Fruit fly (Drosophila melanogaster) whole organism, embryonic: ENCODE measurements around the gene Mf.
A peak's percentile ranks its signal among the peaks of the same experiment; 100 is the strongest.

ENCODE experiments used
- B-H1 ChIP-seq: fragments of 200-800 bp; sonication (Bioruptor generic); IDR thresholded peaks from 3 replicates; pipeline ENCODE4 v1.3.6; 2022; ENCODE audit warnings: missing biosample characterization, missing genetic modification characterization
- BEAF-32 ChIP-seq: fragments of 200-800 bp; sonication (Bioruptor generic); optimal IDR thresholded peaks from 3 replicates; lab custom pipeline; 2017; ENCODE audit warnings: missing biosample characterization, missing genetic modification characterization, mild to moderate bottlenecking, moderate library complexity, missing genetic modification reagents
- CG10366 ChIP-seq: fragments of 200-800 bp; sonication (Bioruptor generic); IDR thresholded peaks from 2 replicates; pipeline ENCODE4 v1.3.6; 2022; ENCODE audit warnings: missing biosample characterization, missing genetic modification characterization
- CG12155 ChIP-seq: fragments of 200-800 bp; sonication (Bioruptor generic); optimal IDR thresholded peaks from 3 replicates; lab custom pipeline; 2016; ENCODE audit warnings: missing biosample characterization, missing genetic modification characterization
- CG12659 ChIP-seq: fragments of 200-800 bp; sonication (Bioruptor generic); optimal IDR thresholded peaks from 3 replicates; lab custom pipeline; 2017; ENCODE audit warnings: mild to moderate bottlenecking, missing biosample characterization, missing genetic modification reagents, missing genetic modification characterization
- CG16863 ChIP-seq: fragments of 200-800 bp; sonication (Bioruptor generic); optimal IDR thresholded peaks from 3 replicates; lab custom pipeline; 2016; ENCODE audit warnings: missing biosample characterization, missing genetic modification characterization
- CG17385 ChIP-seq: fragments of 200-800 bp; sonication (Bioruptor generic); optimal IDR thresholded peaks from 3 replicates; lab custom pipeline; 2018; ENCODE audit warnings: missing biosample characterization, mild to moderate bottlenecking, missing genetic modification characterization
- CG32772 ChIP-seq: fragments of 200-800 bp; sonication (Bioruptor generic); IDR thresholded peaks from 2 replicates; pipeline ENCODE4 v1.3.6; 2022; ENCODE audit warnings: missing biosample characterization, missing genetic modification characterization
- CG33557 ChIP-seq: fragments of 200-800 bp; sonication (Bioruptor generic); optimal IDR thresholded peaks from 2 replicates; lab custom pipeline; 2019; ENCODE audit warnings: missing biosample characterization, mild to moderate bottlenecking, missing genetic modification characterization, moderate library complexity
- CG3726 ChIP-seq: fragments of 200-800 bp; sonication (Bioruptor generic); IDR thresholded peaks from 3 replicates; pipeline ENCODE4, ENCODE4 v1.3.6; 2022; ENCODE audit warnings: missing biosample characterization, missing genetic modification characterization
- CG3838 ChIP-seq: fragments of 200-800 bp; sonication (Bioruptor generic); optimal IDR thresholded peaks from 3 replicates; lab custom pipeline; 2016; ENCODE audit warnings: missing biosample characterization, missing genetic modification characterization
- CG4707 ChIP-seq: fragments of 200-800 bp; sonication (Bioruptor generic); optimal IDR thresholded peaks from 2 replicates; lab custom pipeline; 2018; ENCODE audit warnings: missing biosample characterization, mild to moderate bottlenecking, missing genetic modification characterization, moderate library complexity
- CG5953 ChIP-seq: fragments of 200-800 bp; sonication (Bioruptor generic); IDR thresholded peaks from 2 replicates; pipeline ENCODE4 v1.3.6; 2022; ENCODE audit warnings: missing biosample characterization, missing genetic modification characterization
- CG7987 ChIP-seq: fragments of 200-800 bp; sonication (Bioruptor generic); optimal IDR thresholded peaks from 2 replicates; lab custom pipeline; 2018; ENCODE audit warnings: missing biosample characterization, mild to moderate bottlenecking, missing genetic modification characterization, moderate library complexity
- CG8290 ChIP-seq, 3 experiments: fragments of 200-800 bp; sonication (Bioruptor generic); optimal IDR thresholded peaks; 2 replicates each; lab custom pipeline; 2016 to 2019; ENCODE audit warnings: missing biosample characterization in 3 of 3, missing genetic modification characterization in 3 of 3, mild to moderate bottlenecking in 2 of 3, moderate library complexity in 1 of 3
- CG8924 ChIP-seq: fragments of 200-800 bp; optimal IDR thresholded peaks from 3 replicates; lab custom pipeline; 2019; ENCODE audit warnings: missing biosample characterization, mild to moderate bottlenecking, missing genetic modification characterization, moderate library complexity
- CoRest ChIP-seq: fragments of 200-800 bp; sonication (Bioruptor generic); optimal IDR thresholded peaks from 3 replicates; lab custom pipeline; 2018; ENCODE audit warnings: missing biosample characterization, mild to moderate bottlenecking, missing genetic modification characterization, moderate library complexity
- Dek ChIP-seq: fragments of 200-800 bp; sonication (Bioruptor generic); optimal IDR thresholded peaks from 3 replicates; lab custom pipeline; 2019; ENCODE audit warnings: missing biosample characterization, mild to moderate bottlenecking, missing genetic modification characterization, moderate library complexity
- Dip2 ChIP-seq: fragments of 200-800 bp; sonication (Bioruptor generic); IDR thresholded peaks from 2 replicates; pipeline ENCODE4 v1.3.6; 2022; ENCODE audit warnings: missing biosample characterization, missing genetic modification characterization
- Doc3 ChIP-seq: fragments of 200-800 bp; sonication (Bioruptor generic); IDR thresholded peaks from 3 replicates; pipeline ENCODE4 v1.3.6; 2022; ENCODE audit warnings: missing biosample characterization, missing genetic modification characterization; ENCODE audit not compliant: partially characterized antibody
- H2.0 ChIP-seq: fragments of 200-800 bp; sonication (Bioruptor generic); IDR thresholded peaks from 2 replicates; pipeline ENCODE4 v1.3.6; 2022; ENCODE audit warnings: missing biosample characterization, missing genetic modification characterization
- HLHmδ ChIP-seq: fragments of 200-800 bp; sonication (Bioruptor generic); optimal IDR thresholded peaks from 2 replicates; lab custom pipeline; 2018; ENCODE audit warnings: missing biosample characterization, mild to moderate bottlenecking, missing genetic modification characterization, moderate library complexity
- Hr78 ChIP-seq, 2 experiments: fragments of 200-800 bp in 1 of 2; fragments of >200 bp in 1 of 2; sonication (Bioruptor generic) in 1 of 2; optimal IDR thresholded peaks; 2 replicates each; lab custom pipeline; 2017 to 2019; ENCODE audit warnings: missing biosample characterization in 2 of 2, missing genetic modification characterization in 2 of 2, mild to moderate bottlenecking in 1 of 2, moderate library complexity in 1 of 2
- Kr ChIP-seq: fragments of 200-800 bp; sonication (Bioruptor generic); optimal IDR thresholded peaks from 2 replicates; lab custom pipeline; 2017; ENCODE audit warnings: missing biosample characterization, mild to moderate bottlenecking, missing genetic modification characterization
- Max ChIP-seq: fragments of 200-800 bp; sonication (Bioruptor generic); optimal IDR thresholded peaks from 2 replicates; lab custom pipeline; 2016; ENCODE audit warnings: missing biosample characterization, mild to moderate bottlenecking, missing genetic modification characterization
- Myb ChIP-seq: fragments of 200-800 bp; sonication (Bioruptor generic); optimal IDR thresholded peaks from 2 replicates; lab custom pipeline; 2016; ENCODE audit warnings: missing biosample characterization, missing genetic modification characterization
- Opbp ChIP-seq: fragments of 200-800 bp; sonication (Bioruptor generic); IDR thresholded peaks from 3 replicates; pipeline ENCODE4 v1.3.6; 2022; ENCODE audit warnings: missing biosample characterization, missing genetic modification characterization; ENCODE audit not compliant: partially characterized antibody
- Poxn ChIP-seq: fragments of 200-800 bp; sonication (Bioruptor generic); IDR thresholded peaks from 2 replicates; pipeline ENCODE4 v1.3.6; 2022; ENCODE audit warnings: missing biosample characterization, missing genetic modification characterization
- Trl ChIP-seq, 3 experiments: fragments of >200 bp in 2 of 3; fragments of 200-800 bp in 1 of 3; sonication (Bioruptor generic) in 1 of 3; optimal IDR thresholded peaks; 2 replicates in 1 of 3; 3 replicates in 2 of 3; lab custom pipeline; 2016 to 2017; ENCODE audit warnings: missing biosample characterization in 1 of 3, missing genetic modification characterization in 1 of 3
- Usf ChIP-seq: fragments of 200-800 bp; sonication (Bioruptor generic); optimal IDR thresholded peaks from 2 replicates; lab custom pipeline; 2017; ENCODE audit warnings: missing genotype, missing biosample characterization, missing genetic modification characterization
- Xbp1 ChIP-seq: fragments of 200-800 bp; sonication (Bioruptor generic); optimal IDR thresholded peaks from 3 replicates; lab custom pipeline; 2016; ENCODE audit warnings: missing biosample characterization, mild to moderate bottlenecking, missing genetic modification characterization
- cas ChIP-seq: fragments of 200-800 bp; sonication (Bioruptor generic); IDR thresholded peaks from 2 replicates; pipeline ENCODE4 v1.3.6; 2022; ENCODE audit warnings: missing biosample characterization, missing genetic modification characterization
- cato ChIP-seq: fragments of 200-800 bp; sonication (Bioruptor generic); optimal IDR thresholded peaks from 2 replicates; lab custom pipeline; 2016; ENCODE audit warnings: missing biosample characterization, missing genetic modification characterization, borderline replicate concordance
- ci ChIP-seq: fragments of 200-800 bp; sonication (Bioruptor generic); IDR thresholded peaks from 3 replicates; pipeline ENCODE4 v1.3.6; 2022; ENCODE audit warnings: missing biosample characterization, missing genetic modification characterization
- corto ChIP-seq: fragments of 200-800 bp; sonication (Bioruptor generic); optimal IDR thresholded peaks from 2 replicates; lab custom pipeline; 2016; ENCODE audit warnings: missing biosample characterization, mild to moderate bottlenecking, missing genetic modification characterization, moderate library complexity
- crc ChIP-seq: fragments of 200-800 bp; sonication (Bioruptor generic); optimal IDR thresholded peaks from 2 replicates; lab custom pipeline; 2016; ENCODE audit warnings: missing biosample characterization, missing genetic modification characterization
- crol ChIP-seq: fragments of 200-800 bp; sonication (Bioruptor generic); IDR thresholded peaks from 2 replicates; pipeline ENCODE4 v1.3.6; 2022; ENCODE audit warnings: missing biosample characterization, missing genetic modification characterization
- dati ChIP-seq: fragments of 200-800 bp; sonication (Bioruptor generic); IDR thresholded peaks from 2 replicates; pipeline ENCODE4 v1.3.6; 2022; ENCODE audit warnings: missing biosample characterization, missing genetic modification characterization
- esg ChIP-seq: fragments of 200-800 bp; sonication (Bioruptor generic); conservative IDR thresholded peaks from 2 replicates; pipeline ENCODE4 v1.3.6; 2022; ENCODE audit warnings: missing biosample characterization, missing genetic modification characterization
- fd3F ChIP-seq: fragments of 200-800 bp; sonication (Bioruptor generic); optimal IDR thresholded peaks from 2 replicates; lab custom pipeline; 2018; ENCODE audit warnings: missing biosample characterization, mild to moderate bottlenecking, missing genetic modification characterization, moderate library complexity
- kah ChIP-seq: fragments of 200-800 bp; sonication (Bioruptor generic); optimal IDR thresholded peaks from 2 replicates; lab custom pipeline; 2018; ENCODE audit warnings: missing biosample characterization, mild to moderate bottlenecking, missing genetic modification characterization
- pros ChIP-seq: fragments of 200-800 bp; sonication (Bioruptor generic); optimal IDR thresholded peaks from 3 replicates; lab custom pipeline; 2019; ENCODE audit warnings: missing biosample characterization, mild to moderate bottlenecking, missing genetic modification characterization, moderate library complexity
- psq ChIP-seq: fragments of 200-800 bp; sonication (Bioruptor generic); optimal IDR thresholded peaks from 2 replicates; lab custom pipeline; 2017; ENCODE audit warnings: missing biosample characterization, missing genetic modification characterization
- sqz ChIP-seq: fragments of 200-800 bp; sonication (Bioruptor generic); optimal IDR thresholded peaks from 3 replicates; lab custom pipeline; 2018; ENCODE audit warnings: missing biosample characterization, mild to moderate bottlenecking, missing genetic modification characterization
- tap ChIP-seq: fragments of 200-800 bp; optimal IDR thresholded peaks from 3 replicates; lab custom pipeline; 2019; ENCODE audit warnings: missing biosample characterization, mild to moderate bottlenecking, missing genetic modification characterization, moderate library complexity
- tx ChIP-seq: fragments of 200-800 bp; sonication (Bioruptor generic); optimal IDR thresholded peaks from 2 replicates; lab custom pipeline; 2016; ENCODE audit warnings: missing biosample characterization, missing genetic modification characterization
- usp ChIP-seq: fragments of >200 bp; optimal IDR thresholded peaks from 2 replicates; lab custom pipeline; 2017; ENCODE audit warnings: missing biosample characterization, missing genetic modification characterization
- wek ChIP-seq: fragments of 200-800 bp; sonication (Bioruptor generic); optimal IDR thresholded peaks from 3 replicates; lab custom pipeline; 2018; ENCODE audit warnings: missing biosample characterization, mild to moderate bottlenecking, missing genetic modification characterization, moderate library complexity
- z ChIP-seq: fragments of 200-800 bp; sonication (Bioruptor generic); IDR thresholded peaks from 3 replicates; pipeline ENCODE4 v1.3.6; 2022; ENCODE audit warnings: missing biosample characterization, missing genetic modification characterization

The Mf gene

DNA sequence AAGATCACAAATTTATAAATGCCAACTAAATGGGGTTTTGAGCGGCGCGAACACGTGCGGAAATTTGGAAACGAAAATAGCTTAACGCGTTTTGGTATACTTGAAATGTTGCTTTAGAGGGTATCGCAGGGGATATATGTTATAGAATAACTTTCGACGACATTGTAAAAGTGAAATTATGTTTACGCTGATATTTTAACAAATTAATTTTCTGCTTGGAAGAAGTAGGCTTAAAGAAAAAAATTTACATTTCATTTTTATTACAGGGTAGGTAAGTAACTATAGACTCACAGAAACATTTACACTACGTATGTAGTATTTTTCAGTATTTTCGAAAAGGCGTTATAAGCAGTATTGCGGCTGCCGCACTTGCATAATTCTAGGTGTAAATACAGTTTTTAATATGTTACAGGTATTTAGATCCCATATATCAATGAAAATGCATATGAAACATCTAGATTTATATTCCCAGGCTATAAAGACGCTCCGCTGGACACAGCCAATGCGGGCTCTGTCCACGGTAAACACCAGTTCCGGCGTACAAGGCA is 48.1 kb upstream of the Mf start, which contains the start of the genes Art3 and mRpS10 (continued):
- peak; percentile 100 for TF ChIP-seq CG5953 (GFP tag; lab: Robert Waterston, UW)
- TF ChIP-seq CG8290 (GFP tag; optimal IDR thresholded peaks at IDR 0.05; lab: Kevin White, UChicago), result peak; percentile 100
- TF ChIP-seq CG8290 (tag; optimal IDR thresholded peaks at IDR 0.05; lab: Kevin White, UChicago), result peak; percentile 99 to 100
- peak; percentile 100 for TF ChIP-seq CG12659
- TF ChIP-seq Hr78 (GFP tag; optimal IDR thresholded peaks at IDR 0.05; lab: Kevin White, UChicago), result peak in 1 of 2 experiments; percentile 98
- peak; percentile 100 for TF ChIP-seq B-H1 (GFP tag; lab: Robert Waterston, UW)
- TF ChIP-seq kah (GFP tag; lab: Kevin White, UChicago), result peak; percentile 99
- peak; percentile 100 for TF ChIP-seq CG10366 (GFP tag; lab: Robert Waterston, UW)
- TF ChIP-seq ci (GFP tag; lab: Robert Waterston, UW), result peak; percentile 100
- TF ChIP-seq Myb (GFP tag; lab: Kevin White, UChicago), result peak; percentile 96
- TF ChIP-seq CG3726, result peak; percentile 100
- TF ChIP-seq wek (GFP tag; lab: Kevin White, UChicago), result peak; percentile 98
- peak; percentile 100 for TF ChIP-seq cato
- peak; percentile 100 for TF ChIP-seq Max (GFP tag; lab: Kevin White, UChicago)
- peak; percentile 100 for TF ChIP-seq CG8924 (tag; lab: Kevin White, UChicago)
- peak; percentile 100 for TF ChIP-seq tx (GFP tag; lab: Kevin White, UChicago)
- peak; percentile 100 for TF ChIP-seq Usf (GFP tag; lab: Kevin White, UChicago)
- TF ChIP-seq corto (GFP tag; lab: Kevin White, UChicago), result no peak
- peak; percentile 92 for TF ChIP-seq pros
- peak; percentile 100 for TF ChIP-seq Dek (tag; lab: Kevin White, UChicago)
- TF ChIP-seq Xbp1 (GFP tag; lab: Kevin White, UChicago), result peak; percentile 100
- peak; percentile 98 for TF ChIP-seq CG4707 (GFP tag; lab: Kevin White, UChicago)
- TF ChIP-seq CG16863 (GFP tag; lab: Kevin White, UChicago), result peak; percentile 100
- peak; percentile 93 for TF ChIP-seq crol
- peak; percentile 84 for TF ChIP-seq Dip2 (GFP tag; lab: Robert Waterston, UW)
- TF ChIP-seq CG7987 (GFP tag; lab: Kevin White, UChicago), result peak; percentile 99
- peak; percentile 88 for TF ChIP-seq z (GFP tag; lab: Robert Waterston, UW)
- TF ChIP-seq Trl (optimal IDR thresholded peaks at IDR 0.05; lab: Kevin White, UChicago), result no peak
- TF ChIP-seq Trl (GFP tag; optimal IDR thresholded peaks at IDR 0.05; lab: Kevin White, UChicago), result peak; percentile 100
- no peak for TF ChIP-seq usp (GFP tag; lab: Kevin White, UChicago)
- TF ChIP-seq sqz (GFP tag; lab: Kevin White, UChicago), result peak; percentile 100
- peak; percentile 29; the same call in 1 of the 3 replicates for TF ChIP-seq Opbp
- TF ChIP-seq BEAF-32, result peak; percentile 52
- peak; percentile 99 for TF ChIP-seq CG3838 (GFP tag; lab: Kevin White, UChicago)
- peak; percentile 100 for TF ChIP-seq Poxn
- peak; percentile 100 for TF ChIP-seq CG32772
- peak; percentile 100 for TF ChIP-seq CG33557 (GFP tag; lab: Kevin White, UChicago)
- peak; percentile 100 for TF ChIP-seq tap (tag; lab: Kevin White, UChicago)
- TF ChIP-seq CG12155 (GFP tag; lab: Kevin White, UChicago), result peak; percentile 99
- TF ChIP-seq crc (GFP tag; lab: Kevin White, UChicago), result peak; percentile 99
- TF ChIP-seq dati (GFP tag; lab: Robert Waterston, UW), result peak; percentile 100
- peak; percentile 99 for TF ChIP-seq psq
- peak; percentile 100 for TF ChIP-seq CoRest (tag; lab: Kevin White, UChicago)
- TF ChIP-seq Doc3 (GFP tag; lab: Robert Waterston, UW), result no peak
- peak; percentile 100 for TF ChIP-seq H2.0 (GFP tag; lab: Robert Waterston, UW)
- peak; percentile 97 for TF ChIP-seq Kr (GFP tag; lab: Kevin White, UChicago)
- peak; percentile 100 for TF ChIP-seq CG17385 (GFP tag; lab: Kevin White, UChicago)
- peak; percentile 99 for TF ChIP-seq cas (GFP tag; lab: Robert Waterston, UW)
- TF ChIP-seq HLHmδ (GFP tag; lab: Kevin White, UChicago), result no peak
- peak; percentile 100 for TF ChIP-seq fd3F
- peak; percentile 100 for TF ChIP-seq esg (GFP tag; lab: Robert Waterston, UW)
